Fruit fly (Drosophila melanogaster): ENCODE measurements around the gene Rbf2.
A peak's percentile ranks its signal among the peaks of the same experiment; 100 is the strongest.

- TF ChIP-seq CG12768 (GFP tag; optimal IDR thresholded peaks at IDR 0.05) = no peak
- peak; percentile 57 for TF ChIP-seq Hr96 (GFP tag; optimal IDR thresholded peaks at IDR 0.05)
- TF ChIP-seq ovo (GFP tag; optimal IDR thresholded peaks at IDR 0.05) = peak; percentile 9
- TF ChIP-seq bab1 (GFP tag; optimal IDR thresholded peaks at IDR 0.05) = peak; percentile 56
- peak; percentile 50 for TF ChIP-seq CG7101 (tag; optimal IDR thresholded peaks at IDR 0.05)
Observed at dm6 chr3R:15972979-15973486, 7.8 kb downstream of the Rbf2 start, which contains the start of gene Hel89B.

All from whole organism, adult.